Fruit fly (Drosophila melanogaster): ENCODE results near the gene Sf3a1.

DNA sequence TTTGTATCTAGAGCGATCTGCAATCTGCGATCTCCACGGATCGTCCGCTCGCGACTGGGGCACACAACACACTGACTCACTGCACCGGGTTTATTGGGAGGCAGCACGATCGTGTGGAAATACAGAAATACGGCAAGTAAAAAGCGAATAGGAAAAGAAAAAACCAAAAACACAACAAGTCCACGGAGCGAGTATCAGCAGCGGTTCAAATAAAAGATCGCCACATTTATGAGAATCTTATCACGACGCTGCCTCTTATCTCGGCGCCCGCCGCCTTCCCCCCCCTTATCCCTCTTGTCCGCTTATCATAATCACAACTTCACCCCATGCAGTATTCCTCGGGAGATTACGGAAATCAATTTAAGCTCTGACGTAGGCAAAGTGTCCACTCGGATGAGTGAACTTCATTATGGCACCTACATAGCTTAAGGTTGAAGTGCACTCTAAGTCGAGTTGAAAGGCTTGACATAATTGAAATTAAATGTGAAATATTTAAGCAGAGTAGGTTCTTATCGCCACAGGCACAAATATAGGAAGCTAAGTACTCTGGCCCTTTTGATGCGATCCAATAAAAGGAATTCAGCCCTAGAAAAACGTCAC lies 19.9 kb downstream of the Sf3a1 start, which contains the start of gene AhcyL2:
- TF ChIP-seq CG16779 (tag; optimal IDR thresholded peaks at IDR 0.05) (no peak), Met (GFP tag; optimal IDR thresholded peaks at IDR 0.05) (no peak), pdm3 (GFP tag; optimal IDR thresholded peaks at IDR 0.05) (no peak), Hr38 (GFP tag; optimal IDR thresholded peaks at IDR 0.05) (no peak), CG32006 (GFP tag; optimal IDR thresholded peaks at IDR 0.05) (no peak), Gug (GFP tag; IDR thresholded peaks at IDR 0.05) (no peak), svp (GFP tag) (peak; percentile 100), Blimp-1 (GFP tag; optimal IDR thresholded peaks at IDR 0.05) (no peak), OdsH (GFP tag; optimal IDR thresholded peaks at IDR 0.05) (no peak), CG11762 (GFP tag; optimal IDR thresholded peaks at IDR 0.05; ENCODE audit: insufficient read depth) (no peak), CG6792 (GFP tag; optimal IDR thresholded peaks at IDR 0.05) (no peak), Hr4 (GFP tag; optimal IDR thresholded peaks at IDR 0.05) (no peak), CG34406 (GFP tag; optimal IDR thresholded peaks at IDR 0.05) (no peak)
